Worm (Caenorhabditis elegans): ENCODE results near the gene Y49F6B.20.

- TF ChIP-seq aptf-3 (GFP tag; IDR thresholded peaks at IDR 0.05) (no peak), ets-4 (GFP tag; optimal IDR thresholded peaks at IDR 0.05) (no peak), lin-40 (tag; optimal IDR thresholded peaks at IDR 0.05) (no peak), nhr-90 (tag; optimal IDR thresholded peaks at IDR 0.05) (no peak), atf-7 (tag; optimal IDR thresholded peaks at IDR 0.05) (no peak), ceh-58 (GFP tag; IDR thresholded peaks at IDR 0.05) (no peak)
These were observed 45.7 kb upstream of the Y49F6B.20 start for ce11 chrII:3516175-3516574.
